Fruit fly (Drosophila melanogaster) whole organism, pupa: ENCODE data around the gene CG17896.

Experiments used
- CG10348 ChIP-seq: fragments of 200-800 bp; sonication (Bioruptor generic); IDR thresholded peaks from 2 replicates; pipeline ENCODE4 v1.3.6; 2022; ENCODE audit warnings: missing biosample characterization, missing genetic modification characterization
- CG12605 ChIP-seq: fragments of 200-800 bp; sonication (Bioruptor generic); IDR thresholded peaks from 2 replicates; pipeline ENCODE4 v1.3.6; 2022; ENCODE audit warnings: missing biosample characterization, missing genetic modification characterization
- CG13204 ChIP-seq: fragments of 200-800 bp; sonication (Bioruptor generic); optimal IDR thresholded peaks from 2 replicates; lab custom pipeline; 2018; ENCODE audit warnings: missing biosample characterization, mild to moderate bottlenecking, missing genetic modification characterization, moderate library complexity
- CG14655 ChIP-seq: fragments of 200-800 bp; sonication (Bioruptor generic); optimal IDR thresholded peaks from 3 replicates; lab custom pipeline; 2017; ENCODE audit warnings: mild to moderate bottlenecking, missing biosample characterization, missing genetic modification reagents, missing genetic modification characterization
- CG15710 ChIP-seq: fragments of 200-800 bp; sonication (Bioruptor generic); optimal IDR thresholded peaks from 2 replicates; lab custom pipeline; 2018; ENCODE audit warnings: missing biosample characterization, mild to moderate bottlenecking, missing genetic modification characterization, moderate library complexity
- CG17806 ChIP-seq: fragments of 200-800 bp; sonication (Bioruptor generic); optimal IDR thresholded peaks from 2 replicates; lab custom pipeline; 2018; ENCODE audit warnings: missing biosample characterization, mild to moderate bottlenecking, missing genetic modification characterization, moderate library complexity
- CG32121 ChIP-seq: fragments of 200-800 bp; sonication (Bioruptor generic); IDR thresholded peaks from 2 replicates; pipeline ENCODE4 v1.3.6; 2022; ENCODE audit warnings: missing biosample characterization, missing genetic modification characterization
- CG34367 ChIP-seq: fragments of 200-800 bp; sonication (Bioruptor generic); optimal IDR thresholded peaks from 2 replicates; lab custom pipeline; 2018; ENCODE audit warnings: missing biosample characterization, mild to moderate bottlenecking, missing genetic modification characterization
- CG4496 ChIP-seq: fragments of 200-800 bp; sonication (Bioruptor generic); IDR thresholded peaks from 3 replicates; pipeline ENCODE4 v1.3.6; 2022; ENCODE audit warnings: missing biosample characterization, missing genetic modification characterization
- CG8159 ChIP-seq: fragments of 200-800 bp; sonication (Bioruptor generic); optimal IDR thresholded peaks from 3 replicates; lab custom pipeline; 2018; ENCODE audit warnings: missing biosample characterization, mild to moderate bottlenecking, missing genetic modification characterization, moderate library complexity
- CG8301 ChIP-seq: fragments of 200-800 bp; sonication (Bioruptor generic); optimal IDR thresholded peaks from 2 replicates; lab custom pipeline; 2018; ENCODE audit warnings: missing biosample characterization, mild to moderate bottlenecking, missing genetic modification characterization
- CG9948 ChIP-seq: fragments of 200-800 bp; sonication (Bioruptor generic); optimal IDR thresholded peaks from 2 replicates; lab custom pipeline; 2018; ENCODE audit warnings: missing biosample characterization, mild to moderate bottlenecking, missing genetic modification characterization, moderate library complexity
- D1 ChIP-seq: fragments of 200-800 bp; sonication (Bioruptor generic); optimal IDR thresholded peaks from 2 replicates; lab custom pipeline; 2018; ENCODE audit warnings: missing biosample characterization, mild to moderate bottlenecking, missing genetic modification characterization, moderate library complexity
- EcR ChIP-seq: fragments of 200-800 bp; sonication (Bioruptor generic); optimal IDR thresholded peaks from 3 replicates; lab custom pipeline; 2019; ENCODE audit warnings: missing biosample characterization, missing genetic modification characterization, mild to moderate bottlenecking, moderate library complexity, missing genetic modification reagents
- Ets98B ChIP-seq: fragments of 200-800 bp; sonication (Bioruptor generic); IDR thresholded peaks from 2 replicates; pipeline ENCODE4 v1.3.6; 2022; ENCODE audit warnings: missing biosample characterization, missing genetic modification characterization
- Pif1A ChIP-seq: fragments of 200-800 bp; sonication (Bioruptor generic); optimal IDR thresholded peaks from 3 replicates; lab custom pipeline; 2016; ENCODE audit warnings: missing biosample characterization, missing genetic modification characterization
- Pif1B ChIP-seq: fragments of 200-800 bp; sonication (Bioruptor generic); optimal IDR thresholded peaks from 3 replicates; lab custom pipeline; 2016; ENCODE audit warnings: missing biosample characterization, missing genetic modification characterization
- Snoo ChIP-seq: fragments of 200-800 bp; sonication (Bioruptor generic); optimal IDR thresholded peaks from 3 replicates; lab custom pipeline; 2017; ENCODE audit warnings: missing biosample characterization, mild to moderate bottlenecking, missing genetic modification characterization, inconsistent platforms
- fd96Ca ChIP-seq: fragments of 200-800 bp; sonication (Bioruptor generic); IDR thresholded peaks from 3 replicates; pipeline ENCODE4 v1.3.6; 2022; ENCODE audit warnings: missing biosample characterization, missing genetic modification characterization
- gl ChIP-seq: fragments of 200-800 bp; sonication (Bioruptor generic); optimal IDR thresholded peaks from 2 replicates; lab custom pipeline; 2018; ENCODE audit warnings: missing biosample characterization, mild to moderate bottlenecking, missing genetic modification characterization
- rn ChIP-seq: fragments of 200-800 bp; sonication (Bioruptor generic); IDR thresholded peaks from 2 replicates; pipeline ENCODE4 v1.3.6; 2022; ENCODE audit warnings: missing biosample characterization, missing genetic modification characterization

CG17896 gene

DNA sequence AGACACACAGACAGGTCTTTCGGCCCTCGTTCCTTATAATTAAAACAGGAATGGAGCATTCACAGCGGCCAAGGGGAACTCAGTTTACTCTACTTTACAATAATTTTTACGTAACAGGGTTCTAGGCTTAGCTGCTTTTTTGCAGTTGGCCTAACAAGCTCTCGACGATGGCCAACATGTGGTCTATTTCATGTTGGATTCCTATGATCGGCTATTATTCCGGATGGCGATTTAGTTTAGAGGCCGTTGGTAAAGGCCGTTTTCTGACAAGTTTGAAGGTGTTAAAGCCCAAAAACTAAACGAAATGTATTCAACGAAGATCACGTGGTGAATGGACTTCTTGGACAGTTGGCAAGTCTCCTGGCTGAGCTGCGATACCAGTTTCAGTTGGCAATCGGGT lies 47.3 kb downstream of the CG17896 start:
- TF ChIP-seq CG15710 (tag; lab: Kevin White, UChicago) = peak; percentile 40
- peak; percentile 38 for TF ChIP-seq Snoo
- peak; percentile 1 for TF ChIP-seq CG9948
- no peak for TF ChIP-seq CG13204 (GFP tag; lab: Kevin White, UChicago)
- no peak for TF ChIP-seq CG10348 (GFP tag; lab: Robert Waterston, UW)
- peak; percentile 51 for TF ChIP-seq CG8159 (tag; lab: Kevin White, UChicago)
- TF ChIP-seq EcR (GFP tag; lab: Kevin White, UChicago) = peak; percentile 44
- TF ChIP-seq CG14655 (GFP tag; lab: Kevin White, UChicago) = peak; percentile 13
- peak; percentile 17 for TF ChIP-seq CG8301 (tag; lab: Kevin White, UChicago)

DNA sequence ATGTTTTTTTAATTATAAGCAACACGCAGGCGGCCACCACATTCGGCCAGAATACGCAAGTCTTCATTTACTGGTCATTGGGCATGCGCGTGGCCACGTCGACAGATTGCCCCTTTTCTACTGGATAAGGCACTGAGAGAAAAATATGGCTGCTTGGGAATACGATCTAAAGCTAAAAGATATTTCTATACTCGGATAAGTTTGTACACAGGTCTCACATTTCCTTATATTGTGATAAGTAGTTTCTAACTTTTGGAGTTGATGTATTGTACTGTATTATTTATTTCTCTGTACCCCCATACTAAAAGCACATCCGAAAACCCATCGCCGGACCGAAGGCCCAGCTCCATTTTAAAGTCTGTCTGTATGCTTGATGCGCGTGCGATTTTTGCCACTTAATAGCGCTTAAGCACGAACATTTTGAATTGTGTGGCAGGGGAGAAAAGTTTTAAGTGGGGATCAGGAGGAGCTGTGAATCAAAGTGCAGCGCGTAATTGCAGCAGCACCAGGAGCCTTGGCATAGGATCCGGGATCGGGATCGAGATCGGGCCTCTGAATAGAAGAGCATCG lies 49.2 kb downstream of the CG17896 start:
- no peak for TF ChIP-seq EcR (GFP tag; lab: Kevin White, UChicago)
- peak; percentile 44; the same call in 1 of the 3 replicates for TF ChIP-seq CG4496 (GFP tag; lab: Robert Waterston, UW)
- TF ChIP-seq Pif1A (GFP tag; lab: Kevin White, UChicago) = peak; percentile 46
- peak; percentile 23 for TF ChIP-seq D1
- no peak for TF ChIP-seq CG10348 (GFP tag; lab: Robert Waterston, UW)
- peak; percentile 73 for TF ChIP-seq CG9948
- TF ChIP-seq gl = peak; percentile 60
- no peak for TF ChIP-seq CG12605
- peak; percentile 61 for TF ChIP-seq CG14655 (GFP tag; lab: Kevin White, UChicago)
- TF ChIP-seq CG17806 = peak; percentile 80
- peak; percentile 11 for TF ChIP-seq CG13204 (GFP tag; lab: Kevin White, UChicago)
- peak; percentile 28 for TF ChIP-seq CG8301 (tag; lab: Kevin White, UChicago)
- TF ChIP-seq Pif1B (GFP tag; lab: Kevin White, UChicago) = peak; percentile 70
- no peak for TF ChIP-seq fd96Ca (GFP tag; lab: Robert Waterston, UW)
- TF ChIP-seq CG32121 (GFP tag; lab: Robert Waterston, UW) = no peak
- peak; percentile 74 for TF ChIP-seq CG34367
- TF ChIP-seq Ets98B (GFP tag; lab: Robert Waterston, UW) = no peak
- TF ChIP-seq Snoo = peak; percentile 40
- peak; percentile 80 for TF ChIP-seq CG8159 (tag; lab: Kevin White, UChicago)
- TF ChIP-seq rn (GFP tag; lab: Robert Waterston, UW) = no peak
- TF ChIP-seq CG15710 (tag; lab: Kevin White, UChicago) = peak; percentile 78

DNA sequence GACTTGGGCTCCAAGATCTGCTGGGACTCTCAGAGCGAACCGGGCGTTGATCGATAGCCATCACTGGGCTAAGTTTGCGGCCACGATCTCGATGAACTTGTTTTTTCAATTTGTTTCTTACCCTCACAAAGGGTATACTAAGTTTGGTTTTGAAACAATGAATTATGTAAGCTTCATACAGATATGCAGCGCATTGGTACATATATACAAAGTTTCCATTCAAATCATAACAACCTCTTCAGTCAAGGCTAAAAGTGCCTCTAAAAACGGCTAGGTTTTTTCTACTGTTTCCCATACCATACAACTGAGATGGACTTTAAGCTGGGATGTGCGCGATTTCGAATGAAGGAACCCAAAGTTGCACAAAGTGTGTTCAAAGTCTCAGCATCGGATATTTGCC lies 52.0 kb downstream of the CG17896 start:
- TF ChIP-seq CG8159 (tag; lab: Kevin White, UChicago) (peak; percentile 1), CG34367 (no peak), CG4496 (GFP tag; lab: Robert Waterston, UW) (no peak), Pif1A (GFP tag; lab: Kevin White, UChicago) (no peak), CG32121 (GFP tag; lab: Robert Waterston, UW) (no peak), CG10348 (GFP tag; lab: Robert Waterston, UW) (no peak)
